Worm (Caenorhabditis elegans): ENCODE measurements around the gene lron-14.
A peak's percentile ranks its signal among the peaks of the same experiment; 100 is the strongest.

The lron-14 gene

DNA sequence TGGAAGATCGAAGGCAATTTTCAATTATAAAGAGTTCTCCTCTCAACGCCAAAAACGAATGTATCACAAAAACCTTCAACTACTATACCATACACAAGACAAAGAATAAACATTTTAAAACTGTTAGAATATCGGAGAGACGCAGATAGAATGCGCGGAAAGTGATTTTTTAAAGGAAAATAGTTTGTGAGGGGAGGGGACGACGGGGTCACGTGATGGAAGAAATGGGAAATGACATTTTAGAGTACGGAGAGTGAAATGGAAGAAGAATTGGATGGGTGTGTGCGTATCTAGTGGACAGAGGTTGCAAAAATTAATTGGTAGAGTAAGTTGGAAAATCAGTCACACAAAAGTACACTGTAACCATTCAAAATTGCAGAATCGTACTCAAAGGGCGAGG is 32.1 kb downstream of the lron-14 start:
- TF ChIP-seq unc-39 (tag; optimal IDR thresholded peaks at IDR 0.05), result no peak
- TF ChIP-seq ceh-82 (tag; optimal IDR thresholded peaks at IDR 0.05), result no peak
- no peak for TF ChIP-seq nhr-23 (tag; optimal IDR thresholded peaks at IDR 0.05)
- peak; percentile 27 for TF ChIP-seq egl-27 (tag; optimal IDR thresholded peaks at IDR 0.05)
- TF ChIP-seq nhr-6 (tag; optimal IDR thresholded peaks at IDR 0.05), result no peak
- no peak for TF ChIP-seq nhr-11 (tag; optimal IDR thresholded peaks at IDR 0.05)
- peak; percentile 41 for TF ChIP-seq nhr-21 (tag; optimal IDR thresholded peaks at IDR 0.05)
- peak; percentile 9 for TF ChIP-seq F13H6.1 (tag; optimal IDR thresholded peaks at IDR 0.05)
- TF ChIP-seq mdl-1 (tag; optimal IDR thresholded peaks at IDR 0.05), result no peak
- TF ChIP-seq peb-1 (tag; optimal IDR thresholded peaks at IDR 0.05), result no peak
- peak; percentile 50 for TF ChIP-seq gmeb-1 (tag; optimal IDR thresholded peaks at IDR 0.05)
- no peak for TF ChIP-seq elt-3 (tag; optimal IDR thresholded peaks at IDR 0.05)
- peak in 1 of 2 experiments; percentile 34 for TF ChIP-seq lsy-2 (tag; optimal IDR thresholded peaks at IDR 0.05)
- TF ChIP-seq blmp-1 (tag; optimal IDR thresholded peaks at IDR 0.05; ENCODE audit: insufficient read depth), result peak; percentile 67
- peak; percentile 9 for TF ChIP-seq fos-1 (tag; optimal IDR thresholded peaks at IDR 0.05)
- no peak for TF ChIP-seq ztf-11 (tag; optimal IDR thresholded peaks at IDR 0.05)
- TF ChIP-seq Y55F3AM.14 (GFP tag; optimal IDR thresholded peaks at IDR 0.05), result no peak
- TF ChIP-seq ceh-16 (tag; optimal IDR thresholded peaks at IDR 0.05), result peak; percentile 72
- no peak for TF ChIP-seq lin-39 (tag; optimal IDR thresholded peaks at IDR 0.05)
- peak; percentile 38 for TF ChIP-seq crh-2 (tag; optimal IDR thresholded peaks at IDR 0.05)
- TF ChIP-seq sma-9 (GFP tag; optimal IDR thresholded peaks at IDR 0.05), result peak; percentile 61
- TF ChIP-seq sma-9 (tag; optimal IDR thresholded peaks at IDR 0.05), result no peak
- peak; percentile 79 for TF ChIP-seq sma-3 (GFP tag; optimal IDR thresholded peaks at IDR 0.05)
- no peak for TF ChIP-seq ztf-4 (tag; optimal IDR thresholded peaks at IDR 0.05)
- TF ChIP-seq ama-1 (optimal IDR thresholded peaks at IDR 0.05), result no peak
- peak; percentile 63 for TF ChIP-seq nhr-129 (tag; optimal IDR thresholded peaks at IDR 0.05)
- peak; percentile 89 for TF ChIP-seq nhr-25 (tag; optimal IDR thresholded peaks at IDR 0.05)
- TF ChIP-seq dmd-4 (tag; optimal IDR thresholded peaks at IDR 0.05), result no peak
- TF ChIP-seq C34F6.9 (tag; optimal IDR thresholded peaks at IDR 0.05), result peak; percentile 20
- no peak for TF ChIP-seq alr-1 (tag; optimal IDR thresholded peaks at IDR 0.05)

ce11 chrIV:9533071-9533470 is 33.3 kb downstream of the lron-14 start, which contains the start of gene F56H11.2:
F56H11.2 (minus strand) TSS chrIV:9533171.
- TF ChIP-seq egl-27 (tag; optimal IDR thresholded peaks at IDR 0.05) (no peak), unc-62 (GFP tag; optimal IDR thresholded peaks at IDR 0.05) (no peak), unc-39 (tag; optimal IDR thresholded peaks at IDR 0.05) (no peak), elt-1 (tag; optimal IDR thresholded peaks at IDR 0.05) (no peak), dmd-4 (tag; optimal IDR thresholded peaks at IDR 0.05) (no peak), ceh-82 (tag; optimal IDR thresholded peaks at IDR 0.05) (no peak), lin-11 (tag; optimal IDR thresholded peaks at IDR 0.05) (no peak), C34F6.9 (tag; optimal IDR thresholded peaks at IDR 0.05) (no peak), elt-3 (tag; optimal IDR thresholded peaks at IDR 0.05) (no peak), nhr-11 (tag; optimal IDR thresholded peaks at IDR 0.05) (no peak), lsy-2 (tag; optimal IDR thresholded peaks at IDR 0.05) (no peak), Y55F3AM.14 (GFP tag; optimal IDR thresholded peaks at IDR 0.05) (no peak)

DNA sequence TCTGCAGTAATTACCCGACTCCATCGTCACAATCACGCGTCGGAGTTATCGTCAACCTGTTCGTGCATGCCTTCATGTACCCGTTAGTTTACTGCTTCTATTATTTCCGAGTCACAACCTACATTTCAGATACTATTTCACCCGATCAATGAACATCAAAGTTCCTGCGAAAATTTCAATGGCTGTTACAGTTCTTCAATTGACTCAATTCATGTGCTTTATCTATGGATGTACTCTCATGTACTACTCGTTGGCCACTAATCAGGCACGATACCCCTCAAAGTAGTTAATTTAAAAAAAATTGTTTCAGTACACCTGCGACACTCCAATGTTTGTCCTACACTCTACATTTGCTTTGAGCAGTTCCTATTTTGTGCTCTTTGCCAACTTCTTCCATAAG is 35.6 kb downstream of the lron-14 start:
- TF ChIP-seq snpc-4 (tag; optimal IDR thresholded peaks at IDR 0.05) (no peak), sma-9 (GFP tag; optimal IDR thresholded peaks at IDR 0.05) (no peak), sma-9 (tag; optimal IDR thresholded peaks at IDR 0.05) (no peak)

DNA sequence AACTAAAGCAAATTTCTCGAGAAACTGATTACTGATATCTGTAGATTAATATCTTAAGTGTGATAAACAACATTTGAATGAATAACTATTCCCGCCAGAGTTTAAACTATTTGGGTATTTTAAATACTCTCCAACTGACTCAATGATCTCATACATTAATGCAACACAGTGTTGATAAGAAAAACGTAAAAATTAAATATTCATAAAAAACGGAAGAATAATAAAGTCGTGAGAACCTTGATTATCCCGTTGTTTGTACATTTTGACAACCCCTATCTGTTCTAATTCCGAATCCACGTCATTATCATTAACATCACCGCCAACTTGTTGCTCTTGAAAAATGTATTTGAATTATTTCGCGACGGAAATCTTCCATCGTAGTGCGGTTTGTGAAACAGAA is 36.8 kb downstream of the lron-14 start, which contains the start of gene elo-7:
TSS of gene elo-7 (plus strand) at position 301 of the 400 bp plus-strand sequence.
- TF ChIP-seq elt-3 (tag; optimal IDR thresholded peaks at IDR 0.05) (no peak), Y55F3AM.14 (GFP tag; optimal IDR thresholded peaks at IDR 0.05) (no peak), lsy-2 (tag; optimal IDR thresholded peaks at IDR 0.05) (no peak), R02D3.7 (tag; optimal IDR thresholded peaks at IDR 0.05) (no peak), nhr-25 (tag; optimal IDR thresholded peaks at IDR 0.05) (no peak), ztf-11 (tag; optimal IDR thresholded peaks at IDR 0.05) (no peak), F13H6.1 (tag; optimal IDR thresholded peaks at IDR 0.05) (no peak)

- TF ChIP-seq nhr-129 (tag; optimal IDR thresholded peaks at IDR 0.05) (no peak), fos-1 (tag; optimal IDR thresholded peaks at IDR 0.05) (peak; percentile 5)
These were observed 39.4 kb downstream of the lron-14 start for ce11 chrIV:9527002-9527401.

All from whole organism, L2 larva.